Worm (Caenorhabditis elegans): ENCODE data around the gene ast-1.
"Not testable (repeated sequence)": the region's sequence is repeated elsewhere in the genome, so short reads cannot be mapped to it uniquely, and the experiment has no call there.

ast-1 gene

ce11 chrII:4173842-4174241 lies 38.7 kb upstream of the ast-1 start:
- peak; percentile 34 for TF ChIP-seq unc-55 (GFP tag; optimal IDR thresholded peaks at IDR 0.05)
- TF ChIP-seq C34F6.9 (tag; optimal IDR thresholded peaks at IDR 0.05) = peak; percentile 38
- TF ChIP-seq alr-1 (tag; optimal IDR thresholded peaks at IDR 0.05) = no peak

ce11 chrII:4173398-4173797 lies 38.2 kb upstream of the ast-1 start, which contains the start of gene R03H10.6:
Gene R03H10.6, minus strand, starts transcription at chrII:4173498.
- TF ChIP-seq nhr-129 (tag; optimal IDR thresholded peaks at IDR 0.05) = no peak
- TF ChIP-seq ztf-1 (GFP tag; conservative IDR thresholded peaks at IDR 0.05) = no peak
- no peak for TF ChIP-seq C34F6.9 (tag; optimal IDR thresholded peaks at IDR 0.05)
- no peak for TF ChIP-seq fos-1 (tag; optimal IDR thresholded peaks at IDR 0.05)
- no peak for TF ChIP-seq lsy-2 (tag; optimal IDR thresholded peaks at IDR 0.05)
- TF ChIP-seq ZK546.5 (tag; optimal IDR thresholded peaks at IDR 0.05) = no peak
- no peak for TF ChIP-seq ztf-4 (tag; optimal IDR thresholded peaks at IDR 0.05)
- TF ChIP-seq ceh-16 (tag; optimal IDR thresholded peaks at IDR 0.05) = no peak
- no peak for TF ChIP-seq gmeb-1 (tag; optimal IDR thresholded peaks at IDR 0.05)
- TF ChIP-seq mab-5 (tag; optimal IDR thresholded peaks at IDR 0.05) = no peak
- no peak for TF ChIP-seq nhr-23 (tag; optimal IDR thresholded peaks at IDR 0.05)
- no peak for TF ChIP-seq ama-1 (optimal IDR thresholded peaks at IDR 0.05)
- TF ChIP-seq egl-27 (tag; optimal IDR thresholded peaks at IDR 0.05) = no peak

ce11 chrII:4170508-4170907 lies 35.3 kb upstream of the ast-1 start, which contains the start of gene R03H10.5:
Gene R03H10.5, minus strand, starts transcription at chrII:4170608.
- TF ChIP-seq fos-1 (tag; optimal IDR thresholded peaks at IDR 0.05) = no peak

- TF ChIP-seq nhr-21, nhr-6, nhr-11 (tag; optimal IDR thresholded peaks at IDR 0.05): not testable (repeated sequence)
Measured at ce11 chrII:4168404-4168803, 33.2 kb upstream of the ast-1 start, which contains the start of gene R03H10.4. Gene R03H10.4, minus strand, starts transcription at chrII:4168504.

ce11 chrII:4167833-4168232 lies 32.7 kb upstream of the ast-1 start:
- TF ChIP-seq alr-1 (tag; optimal IDR thresholded peaks at IDR 0.05) (no peak), snpc-4 (tag; optimal IDR thresholded peaks at IDR 0.05) (no peak), lin-11 (tag; optimal IDR thresholded peaks at IDR 0.05) (no peak), ceh-82 (tag; optimal IDR thresholded peaks at IDR 0.05) (no peak), ztf-4 (tag; optimal IDR thresholded peaks at IDR 0.05) (no peak), mab-5 (tag; optimal IDR thresholded peaks at IDR 0.05) (no peak), nhr-21 (tag; optimal IDR thresholded peaks at IDR 0.05) (no peak), skn-1 (tag; optimal IDR thresholded peaks at IDR 0.05) (no peak), Y55F3AM.14 (GFP tag; optimal IDR thresholded peaks at IDR 0.05) (no peak), C34F6.9 (tag; optimal IDR thresholded peaks at IDR 0.05) (no peak), ztf-1 (GFP tag; conservative IDR thresholded peaks at IDR 0.05) (no peak)

- TF ChIP-seq lin-39 (tag; optimal IDR thresholded peaks at IDR 0.05) (no peak), F13H6.1 (tag; optimal IDR thresholded peaks at IDR 0.05) (no peak), gmeb-1 (tag; optimal IDR thresholded peaks at IDR 0.05) (no peak), nhr-129 (tag; optimal IDR thresholded peaks at IDR 0.05) (no peak), nhr-10 (tag; optimal IDR thresholded peaks at IDR 0.05) (no peak), R02D3.7 (tag; optimal IDR thresholded peaks at IDR 0.05) (no peak)
Measured at ce11 chrII:4159570-4159969, 24.4 kb upstream of the ast-1 start.

- TF ChIP-seq ztf-1 (GFP tag; conservative IDR thresholded peaks at IDR 0.05) (no peak), nhr-6 (tag; optimal IDR thresholded peaks at IDR 0.05) (no peak), lin-11 (tag; optimal IDR thresholded peaks at IDR 0.05) (no peak), nhr-129 (tag; optimal IDR thresholded peaks at IDR 0.05) (no peak), sma-9 (GFP tag; optimal IDR thresholded peaks at IDR 0.05) (no peak), sma-9 (tag; optimal IDR thresholded peaks at IDR 0.05) (no peak), lin-39 (tag; optimal IDR thresholded peaks at IDR 0.05) (no peak), fos-1 (tag; optimal IDR thresholded peaks at IDR 0.05) (no peak), lsy-2 (tag; optimal IDR thresholded peaks at IDR 0.05) (no peak), ztf-4 (tag; optimal IDR thresholded peaks at IDR 0.05) (no peak), ceh-82 (tag; optimal IDR thresholded peaks at IDR 0.05) (no peak), nhr-23 (tag; optimal IDR thresholded peaks at IDR 0.05) (no peak)
Measured at ce11 chrII:4157817-4158216, 22.7 kb upstream of the ast-1 start.

Data from whole organism, L2 larva.